Worm (Caenorhabditis elegans): ENCODE results near the gene spl-1.

The spl-1 gene

ce11 chrIV:425546-425945 lies 42.6 kb upstream of the spl-1 start (continued):
- peak; percentile 28 for TF ChIP-seq nhr-47 (tag; optimal IDR thresholded peaks at IDR 0.05)
- TF ChIP-seq ceh-82 (tag; optimal IDR thresholded peaks at IDR 0.05), result peak in 2 of 3 experiments; percentile 12 to 54
- peak; percentile 62 to 67 for TF ChIP-seq efl-1 (optimal IDR thresholded peaks at IDR 0.05)
- peak; percentile 70 to 88 for TF ChIP-seq efl-1 (GFP tag; optimal IDR thresholded peaks at IDR 0.05 in 1 of 2)
- no peak for TF ChIP-seq pax-3 (tag; optimal IDR thresholded peaks at IDR 0.05)
- TF ChIP-seq isw-1 (GFP tag; IDR thresholded peaks at IDR 0.05), result 0 out of 2 replicates have a peak, but pooled peaks have one; percentile 5
- TF ChIP-seq dpl-1 (GFP tag; optimal IDR thresholded peaks at IDR 0.05), result peak; percentile 49 to 76 (median 64)
- TF ChIP-seq lsy-2 (tag; optimal IDR thresholded peaks at IDR 0.05), result peak; percentile 51 to 82
- peak; percentile 35 for TF ChIP-seq skn-1 (tag; optimal IDR thresholded peaks at IDR 0.05)
- no peak for TF ChIP-seq jun-1 (tag; optimal IDR thresholded peaks at IDR 0.05)

ce11 chrIV:425052-425451 lies 42.1 kb upstream of the spl-1 start, which contains the start of gene daf-18:
Gene daf-18, minus strand, starts transcription at chrIV:425177.
- TF ChIP-seq dsc-1 (tag; optimal IDR thresholded peaks at IDR 0.05) (peak; percentile 55), unc-130 (tag; optimal IDR thresholded peaks at IDR 0.05) (no peak), aly-2 (tag; optimal IDR thresholded peaks at IDR 0.05) (no peak), aha-1 (tag; optimal IDR thresholded peaks at IDR 0.05) (no peak), ceh-88 (GFP tag; IDR thresholded peaks at IDR 0.05) (no peak), lin-35 (GFP tag; optimal IDR thresholded peaks at IDR 0.05) (no peak), ets-5 (GFP tag; IDR thresholded peaks at IDR 0.05) (no peak), fkh-8 (tag; optimal IDR thresholded peaks at IDR 0.05) (peak; percentile 64)

- TF ChIP-seq elt-2 (tag; optimal IDR thresholded peaks at IDR 0.05) (no peak), xbp-1 (tag; optimal IDR thresholded peaks at IDR 0.05) (no peak), jun-1 (tag; optimal IDR thresholded peaks at IDR 0.05) (no peak), alr-1 (tag; optimal IDR thresholded peaks at IDR 0.05; ENCODE audit: borderline replicate concordance) (no peak), C04F5.9 (tag; optimal IDR thresholded peaks at IDR 0.05) (no peak), nhr-28 (tag; optimal IDR thresholded peaks at IDR 0.05) (no peak), sptf-1 (tag; optimal IDR thresholded peaks at IDR 0.05) (no peak), ceh-82 (tag; optimal IDR thresholded peaks at IDR 0.05) (no peak), unc-98 (GFP tag; IDR thresholded peaks at IDR 0.05) (no peak), egl-13 (tag; optimal IDR thresholded peaks at IDR 0.05) (no peak), mef-2 (tag; optimal IDR thresholded peaks at IDR 0.05) (no peak), ceh-63 (GFP tag; optimal IDR thresholded peaks at IDR 0.05) (no peak), unc-62 (GFP tag; optimal IDR thresholded peaks at IDR 0.05) (no peak), unc-30 (tag; optimal IDR thresholded peaks at IDR 0.05) (no peak), C16A3.4 (tag; optimal IDR thresholded peaks at IDR 0.05) (no peak)
Observed at ce11 chrIV:422112-422511, 39.1 kb upstream of the spl-1 start.

- TF ChIP-seq sox-4 (tag; optimal IDR thresholded peaks at IDR 0.05), result no peak
- no peak for TF ChIP-seq efl-1 (optimal IDR thresholded peaks at IDR 0.05)
- peak in 1 of 2 experiments; percentile 86 for TF ChIP-seq efl-1 (GFP tag; optimal IDR thresholded peaks at IDR 0.05 in 1 of 2)
Observed at ce11 chrIV:420686-421085, 37.7 kb upstream of the spl-1 start.

ce11 chrIV:419674-420073 lies 36.7 kb upstream of the spl-1 start, which contains the start of gene eri-1:
Gene eri-1, minus strand, starts transcription at chrIV:419958.
- TF ChIP-seq lsy-2 (tag; optimal IDR thresholded peaks at IDR 0.05), result no peak
- TF ChIP-seq nhr-28 (tag; optimal IDR thresholded peaks at IDR 0.05), result no peak
- no peak for TF ChIP-seq nhr-90 (tag; optimal IDR thresholded peaks at IDR 0.05; ENCODE audit: poor library complexity)
- TF ChIP-seq ceh-8 (GFP tag; optimal IDR thresholded peaks at IDR 0.05), result no peak
- TF ChIP-seq C34B4.2 (tag; optimal IDR thresholded peaks at IDR 0.05), result no peak
- TF ChIP-seq F16B12.6 (tag; optimal IDR thresholded peaks at IDR 0.05), result no peak
- no peak for TF ChIP-seq grh-1 (GFP tag; IDR thresholded peaks at IDR 0.05)
- no peak for TF ChIP-seq ceh-90 (tag; optimal IDR thresholded peaks at IDR 0.05)
- no peak for TF ChIP-seq hpl-2 (GFP tag; optimal IDR thresholded peaks at IDR 0.05)
- TF ChIP-seq elt-3 (tag; optimal IDR thresholded peaks at IDR 0.05), result no peak
- TF ChIP-seq ceh-63 (GFP tag; optimal IDR thresholded peaks at IDR 0.05), result no peak

All from whole organism, L1 larva.